Worm (Caenorhabditis elegans): Measurements from ENCODE around the gene coq-3.
"Not testable (repeated sequence)": the region's sequence is repeated elsewhere in the genome, so short reads cannot be mapped to it uniquely, and the experiment has no call there.

coq-3 gene

ce11 chrIV:14782211-14782610, 13.9 kb downstream of the coq-3 start, which contains the start of gene Y57G11C.1130:
Gene Y57G11C.1130, plus strand, starts transcription at chrIV:14782511.
- TF ChIP-seq nfya-1 (tag; optimal IDR thresholded peaks at IDR 0.05) (no peak), unc-42 (tag; optimal IDR thresholded peaks at IDR 0.05) (no peak), ceh-19 (GFP tag; optimal IDR thresholded peaks at IDR 0.05) (no peak), unc-55 (GFP tag; optimal IDR thresholded peaks at IDR 0.05) (no peak), che-1 (tag; optimal IDR thresholded peaks at IDR 0.05) (no peak), hlh-6 (tag; optimal IDR thresholded peaks at IDR 0.05) (no peak), tbx-7 (tag; optimal IDR thresholded peaks at IDR 0.05) (no peak), ceh-34 (tag; optimal IDR thresholded peaks at IDR 0.05) (no peak), syd-9 (tag; optimal IDR thresholded peaks at IDR 0.05) (no peak), ahr-1 (tag; optimal IDR thresholded peaks at IDR 0.05) (no peak), hlh-30 (tag; optimal IDR thresholded peaks at IDR 0.05; ENCODE audit: insufficient read depth) (no peak), unc-3 (GFP tag; conservative IDR thresholded peaks at IDR 0.05) (no peak), unc-3 (tag; optimal IDR thresholded peaks at IDR 0.05) (no peak), ztf-16 (tag; optimal IDR thresholded peaks at IDR 0.05) (no peak), Y22D7AL.16 (tag; optimal IDR thresholded peaks at IDR 0.05) (no peak), fax-1 (tag; optimal IDR thresholded peaks at IDR 0.05) (no peak), pat-9 (tag; optimal IDR thresholded peaks at IDR 0.05) (no peak), C38D4.7 (GFP tag; optimal IDR thresholded peaks at IDR 0.05) (no peak), mec-3 (tag; optimal IDR thresholded peaks at IDR 0.05; ENCODE audit: borderline replicate concordance) (no peak), hlh-13 (GFP tag; optimal IDR thresholded peaks at IDR 0.05) (no peak)

DNA sequence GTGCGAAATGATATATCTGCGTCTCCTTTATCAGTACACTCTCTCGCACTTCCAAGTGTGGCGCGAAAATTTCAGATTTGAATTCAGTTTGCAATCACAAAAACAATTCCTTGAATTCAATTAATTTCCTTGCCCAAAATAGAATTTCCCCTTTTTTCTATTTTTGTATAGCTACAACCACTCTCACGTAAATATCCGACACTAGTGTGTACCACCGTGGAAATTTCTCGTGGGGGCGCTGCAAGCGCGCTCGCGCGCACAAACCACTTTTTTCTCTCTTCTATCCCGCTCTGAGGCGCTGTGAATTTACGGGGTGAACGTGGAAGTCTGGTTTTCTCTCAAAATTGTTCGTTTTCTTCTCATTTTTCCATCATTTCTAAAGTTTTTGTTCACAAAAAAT, 14.6 kb downstream of the coq-3 start, which contains the start of gene Y57G11C.8:
Gene Y57G11C.8, plus strand, starts transcription at position 301 of the 400 bp plus-strand sequence.
- TF ChIP-seq syd-9 (tag; optimal IDR thresholded peaks at IDR 0.05): no peak
- no peak for TF ChIP-seq Y22D7AL.16 (tag; optimal IDR thresholded peaks at IDR 0.05)
- no peak for TF ChIP-seq lin-11 (tag; optimal IDR thresholded peaks at IDR 0.05)
- TF ChIP-seq mec-3 (tag; optimal IDR thresholded peaks at IDR 0.05; ENCODE audit: borderline replicate concordance): no peak
- TF ChIP-seq hlh-15 (tag; optimal IDR thresholded peaks at IDR 0.05): no peak
- no peak for TF ChIP-seq ceh-24 (tag; optimal IDR thresholded peaks at IDR 0.05)
- TF ChIP-seq tbx-7 (tag; optimal IDR thresholded peaks at IDR 0.05): no peak
- TF ChIP-seq unc-86 (tag; optimal IDR thresholded peaks at IDR 0.05): no peak
- no peak for TF ChIP-seq nhr-11 (tag; optimal IDR thresholded peaks at IDR 0.05)
- no peak for TF ChIP-seq elt-2 (tag; optimal IDR thresholded peaks at IDR 0.05)
- no peak for TF ChIP-seq ceh-14 (tag; optimal IDR thresholded peaks at IDR 0.05)
- no peak for TF ChIP-seq ceh-45 (GFP tag; IDR thresholded peaks at IDR 0.05)
- TF ChIP-seq nhr-232 (tag; optimal IDR thresholded peaks at IDR 0.05): no peak
- TF ChIP-seq dmd-4 (tag; optimal IDR thresholded peaks at IDR 0.05; ENCODE audit: borderline replicate concordance): no peak
- no peak for TF ChIP-seq madf-2 (tag; optimal IDR thresholded peaks at IDR 0.05)
- TF ChIP-seq ztf-16 (tag; optimal IDR thresholded peaks at IDR 0.05): no peak
- TF ChIP-seq ceh-6 (GFP tag; optimal IDR thresholded peaks at IDR 0.05): no peak

- TF ChIP-seq ceh-48, che-1, unc-86 (tag; optimal IDR thresholded peaks at IDR 0.05): not testable (repeated sequence)
These were observed 21.7 kb downstream of the coq-3 start, which contains the start of gene Y57G11C.51 for ce11 chrIV:14774454-14774853. Gene Y57G11C.51, minus strand, starts transcription at chrIV:14774554.

- no peak for TF ChIP-seq hlh-6 (tag; optimal IDR thresholded peaks at IDR 0.05)
- TF ChIP-seq ceh-24 (tag; optimal IDR thresholded peaks at IDR 0.05): no peak
- TF ChIP-seq pax-1 (tag; optimal IDR thresholded peaks at IDR 0.05): no peak
- TF ChIP-seq elt-4 (tag; optimal IDR thresholded peaks at IDR 0.05): no peak
- TF ChIP-seq pha-2 (tag; optimal IDR thresholded peaks at IDR 0.05): no peak
- TF ChIP-seq ztf-16 (tag; optimal IDR thresholded peaks at IDR 0.05): no peak
- no peak for TF ChIP-seq zip-5 (tag; optimal IDR thresholded peaks at IDR 0.05)
- no peak for TF ChIP-seq fkh-10 (GFP tag; optimal IDR thresholded peaks at IDR 0.05)
- TF ChIP-seq tbx-2 (tag; optimal IDR thresholded peaks at IDR 0.05): no peak
These were observed 22.6 kb downstream of the coq-3 start, which contains the start of gene Y57G11C.36 for ce11 chrIV:14773280-14774071. Gene Y57G11C.36, minus strand, starts transcription at chrIV:14773781.

Data from whole organism, late embryonic.